Fruit fly (Drosophila melanogaster) whole organism, embryonic: ENCODE results near the gene CG10560.

ENCODE experiments used
- Blimp-1 ChIP-seq: fragments of 200-800 bp; sonication (Bioruptor generic); optimal IDR thresholded peaks from 3 replicates; lab custom pipeline; 2018; ENCODE audit warnings: missing biosample characterization, missing genetic modification characterization, mild to moderate bottlenecking, moderate library complexity, missing genetic modification reagents
- C15 ChIP-seq: fragments of 200-800 bp; sonication (Bioruptor generic); IDR thresholded peaks from 3 replicates; pipeline ENCODE4 v1.3.6; 2022; ENCODE audit warnings: missing biosample characterization, missing genetic modification characterization
- CG1024 ChIP-seq: fragments of 200-800 bp; sonication (Bioruptor generic); IDR thresholded peaks from 2 replicates; pipeline ENCODE4 v1.3.6; 2022; ENCODE audit warnings: missing biosample characterization, missing genetic modification characterization
- CG10274 ChIP-seq: fragments of 200-800 bp; sonication (Bioruptor generic); optimal IDR thresholded peaks from 3 replicates; lab custom pipeline; 2017; ENCODE audit warnings: missing biosample characterization, mild to moderate bottlenecking, missing genetic modification characterization
- CG10654 ChIP-seq: fragments of 200-800 bp; sonication (Bioruptor generic); optimal IDR thresholded peaks from 2 replicates; lab custom pipeline; 2016; ENCODE audit warnings: missing biosample characterization, missing genetic modification characterization
- CG11560 ChIP-seq: fragments of 200-800 bp; sonication (Bioruptor generic); IDR thresholded peaks from 3 replicates; pipeline ENCODE4 v1.3.6; 2022; ENCODE audit warnings: missing biosample characterization, missing genetic modification characterization
- CG11695 ChIP-seq: fragments of 200-800 bp; sonication (Bioruptor generic); IDR thresholded peaks from 3 replicates; pipeline ENCODE4 v1.3.6; 2022; ENCODE audit warnings: missing biosample characterization, missing genetic modification characterization
- CG12391 ChIP-seq: fragments of 200-800 bp; sonication (Bioruptor generic); optimal IDR thresholded peaks from 3 replicates; lab custom pipeline; 2018; ENCODE audit warnings: missing biosample characterization, mild to moderate bottlenecking, missing genetic modification characterization, moderate library complexity
- CG14860 ChIP-seq: fragments of 200-800 bp; sonication (Bioruptor generic); IDR thresholded peaks from 3 replicates; pipeline ENCODE4 v1.3.6; 2022; ENCODE audit warnings: missing biosample characterization, missing genetic modification characterization; ENCODE audit not compliant: partially characterized antibody
- CG15601 ChIP-seq: fragments of 200-800 bp; sonication (Bioruptor generic); optimal IDR thresholded peaks from 3 replicates; lab custom pipeline; 2019; ENCODE audit warnings: missing biosample characterization, mild to moderate bottlenecking, missing genetic modification characterization, moderate library complexity
- CG16863 ChIP-seq: fragments of 200-800 bp; sonication (Bioruptor generic); optimal IDR thresholded peaks from 3 replicates; lab custom pipeline; 2016; ENCODE audit warnings: missing biosample characterization, missing genetic modification characterization
- CG17359 ChIP-seq: fragments of 200-800 bp; sonication (Bioruptor generic); optimal IDR thresholded peaks from 3 replicates; lab custom pipeline; 2018; ENCODE audit warnings: missing biosample characterization, mild to moderate bottlenecking, missing genetic modification characterization, moderate library complexity
- CG17612 ChIP-seq: fragments of 200-800 bp; sonication (Bioruptor generic); IDR thresholded peaks from 2 replicates; pipeline ENCODE4 v1.3.6; 2022; ENCODE audit warnings: missing biosample characterization, missing genetic modification characterization
- CG2120 ChIP-seq: fragments of 200-800 bp; sonication (Bioruptor generic); optimal IDR thresholded peaks from 3 replicates; lab custom pipeline; 2016; ENCODE audit warnings: missing biosample characterization, missing genetic modification characterization
- CG2202 ChIP-seq: fragments of 200-800 bp; sonication (Bioruptor generic); optimal IDR thresholded peaks from 2 replicates; lab custom pipeline; 2018; ENCODE audit warnings: missing biosample characterization, mild to moderate bottlenecking, missing genetic modification characterization
- CG2712 ChIP-seq: fragments of 200-800 bp; optimal IDR thresholded peaks from 3 replicates; lab custom pipeline; 2019; ENCODE audit warnings: missing biosample characterization, mild to moderate bottlenecking, missing genetic modification characterization, moderate library complexity
- CG3163 ChIP-seq: fragments of 200-800 bp; sonication (Bioruptor generic); optimal IDR thresholded peaks from 3 replicates; lab custom pipeline; 2016; ENCODE audit warnings: missing biosample characterization, missing genetic modification characterization
- CG34224 ChIP-seq: fragments of 200-800 bp; sonication (Bioruptor generic); IDR thresholded peaks from 3 replicates; pipeline ENCODE4 v1.3.6; 2022; ENCODE audit warnings: missing biosample characterization, missing genetic modification characterization; ENCODE audit not compliant: partially characterized antibody
- CG34422 ChIP-seq: fragments of 200-800 bp; sonication (Bioruptor generic); IDR thresholded peaks from 3 replicates; pipeline ENCODE4 v1.3.6; 2022; ENCODE audit warnings: missing biosample characterization, missing genetic modification characterization
- CG3847 ChIP-seq: fragments of 200-800 bp; sonication (Bioruptor generic); IDR thresholded peaks from 2 replicates; pipeline ENCODE4 v1.3.6; 2022; ENCODE audit warnings: missing biosample characterization, missing genetic modification characterization
- CG6791 ChIP-seq: fragments of 200-800 bp; sonication (Bioruptor generic); IDR thresholded peaks from 3 replicates; pipeline ENCODE4 v1.3.6; 2022; ENCODE audit warnings: missing biosample characterization, missing genetic modification characterization; ENCODE audit not compliant: partially characterized antibody
- CG8290 ChIP-seq, 3 experiments: fragments of 200-800 bp; sonication (Bioruptor generic); optimal IDR thresholded peaks; 2 replicates each; lab custom pipeline; 2016 to 2019; ENCODE audit warnings: missing biosample characterization in 3 of 3, missing genetic modification characterization in 3 of 3, mild to moderate bottlenecking in 2 of 3, moderate library complexity in 1 of 3
- CG9797 ChIP-seq: fragments of 200-800 bp; sonication (Bioruptor generic); optimal IDR thresholded peaks from 3 replicates; lab custom pipeline; 2018; ENCODE audit warnings: missing biosample characterization, mild to moderate bottlenecking, missing genetic modification characterization
- CkIIα-i1 ChIP-seq: fragments of 200-800 bp; sonication (Bioruptor generic); IDR thresholded peaks from 2 replicates; pipeline ENCODE4 v1.3.6; 2022; ENCODE audit warnings: missing biosample characterization, missing genetic modification characterization
- E2f2 ChIP-seq: fragments of 200-800 bp; sonication (Bioruptor generic); IDR thresholded peaks from 2 replicates; pipeline ENCODE4 v1.3.6; 2022; ENCODE audit warnings: missing biosample characterization, missing genetic modification characterization
- Ets65A ChIP-seq: fragments of 200-800 bp; sonication (Bioruptor generic); peaks from one replicate; lab custom pipeline; 2016; ENCODE audit warnings: missing biosample characterization, missing genetic modification characterization
- Hmx ChIP-seq: fragments of 200-800 bp; sonication (Bioruptor generic); optimal IDR thresholded peaks from 2 replicates; lab custom pipeline; 2016; ENCODE audit warnings: missing biosample characterization, missing genetic modification characterization
- Kr ChIP-seq: fragments of 200-800 bp; sonication (Bioruptor generic); optimal IDR thresholded peaks from 2 replicates; lab custom pipeline; 2017; ENCODE audit warnings: missing biosample characterization, mild to moderate bottlenecking, missing genetic modification characterization
- MESR4 ChIP-seq: fragments of 200-800 bp; sonication (Bioruptor generic); optimal IDR thresholded peaks from 2 replicates; lab custom pipeline; 2018; ENCODE audit warnings: missing biosample characterization, mild to moderate bottlenecking, missing genetic modification characterization, moderate library complexity
- MTF-1 ChIP-seq: fragments of 200-800 bp; sonication (Bioruptor generic); optimal IDR thresholded peaks from 2 replicates; lab custom pipeline; 2018; ENCODE audit warnings: missing biosample characterization, mild to moderate bottlenecking, missing genetic modification characterization, borderline replicate concordance
- Opbp ChIP-seq: fragments of 200-800 bp; sonication (Bioruptor generic); IDR thresholded peaks from 3 replicates; pipeline ENCODE4 v1.3.6; 2022; ENCODE audit warnings: missing biosample characterization, missing genetic modification characterization; ENCODE audit not compliant: partially characterized antibody
- Rfx ChIP-seq: fragments of 200-800 bp; sonication (Bioruptor generic); IDR thresholded peaks from 2 replicates; pipeline ENCODE4 v1.3.6; 2022; ENCODE audit warnings: missing biosample characterization, missing genetic modification characterization
- Rx ChIP-seq: fragments of 200-800 bp; sonication (Bioruptor generic); IDR thresholded peaks from 2 replicates; pipeline ENCODE4 v1.3.6; 2022; ENCODE audit warnings: missing biosample characterization, missing genetic modification characterization
- Tbp ChIP-seq: fragments of >200 bp; optimal IDR thresholded peaks from 2 replicates; lab custom pipeline; 2018; ENCODE audit warnings: missing biosample characterization, missing genetic modification characterization
- bab2 ChIP-seq: fragments of 200-800 bp; sonication (Bioruptor generic); optimal IDR thresholded peaks from 2 replicates; lab custom pipeline; 2016; ENCODE audit warnings: missing biosample characterization, missing genetic modification characterization
- bbx ChIP-seq: fragments of 200-800 bp; sonication (Bioruptor generic); IDR thresholded peaks from 2 replicates; pipeline ENCODE4 v1.3.6; 2022; ENCODE audit warnings: missing biosample characterization, missing genetic modification characterization; ENCODE audit not compliant: partially characterized antibody
- cg ChIP-seq: fragments of 200-800 bp; sonication (Bioruptor generic); optimal IDR thresholded peaks from 3 replicates; lab custom pipeline; 2019; ENCODE audit warnings: missing biosample characterization, mild to moderate bottlenecking, missing genetic modification characterization, moderate library complexity
- dan ChIP-seq: fragments of 200-800 bp; sonication (Bioruptor generic); IDR thresholded peaks from 2 replicates; pipeline ENCODE4 v1.3.6; 2022; ENCODE audit warnings: missing biosample characterization, missing genetic modification characterization
- exex ChIP-seq: fragments of 200-800 bp; sonication (Bioruptor generic); optimal IDR thresholded peaks from 4 replicates; lab custom pipeline; 2018; ENCODE audit warnings: missing biosample characterization, mild to moderate bottlenecking, missing genetic modification characterization, moderate library complexity
- gsb ChIP-seq: fragments of 200-800 bp; sonication (Bioruptor generic); IDR thresholded peaks from 2 replicates; pipeline ENCODE4 v1.3.6; 2022; ENCODE audit warnings: missing biosample characterization, missing genetic modification characterization
- hb ChIP-seq: fragments of 200-800 bp; sonication (Bioruptor generic); IDR thresholded peaks from 3 replicates; pipeline ENCODE4 v1.3.6; 2022; ENCODE audit warnings: missing biosample characterization, missing genetic modification characterization; ENCODE audit not compliant: partially characterized antibody
- lab ChIP-seq: fragments of 200-800 bp; sonication (Bioruptor generic); optimal IDR thresholded peaks from 3 replicates; lab custom pipeline; 2017; ENCODE audit warnings: missing biosample characterization, missing genetic modification characterization, mild to moderate bottlenecking, moderate library complexity, missing genetic modification reagents
- luna ChIP-seq: fragments of 200-800 bp; sonication (Bioruptor generic); optimal IDR thresholded peaks from 2 replicates; lab custom pipeline; 2016; ENCODE audit warnings: missing biosample characterization, missing genetic modification characterization
- nmo ChIP-seq: fragments of 200-800 bp; sonication (Bioruptor generic); optimal IDR thresholded peaks from 2 replicates; lab custom pipeline; 2018; ENCODE audit warnings: missing biosample characterization, mild to moderate bottlenecking, missing genetic modification characterization, moderate library complexity
- pita ChIP-seq: fragments of 200-800 bp; sonication (Bioruptor generic); optimal IDR thresholded peaks from 2 replicates; lab custom pipeline; 2017; ENCODE audit warnings: missing biosample characterization, mild to moderate bottlenecking, missing genetic modification characterization
- repo ChIP-seq: fragments of 200-800 bp; sonication (Bioruptor generic); optimal IDR thresholded peaks from 2 replicates; lab custom pipeline; 2016; ENCODE audit warnings: missing biosample characterization, missing genetic modification characterization
- run ChIP-seq: fragments of 200-800 bp; sonication (Bioruptor generic); optimal IDR thresholded peaks from 3 replicates; lab custom pipeline; 2018; ENCODE audit warnings: missing biosample characterization, mild to moderate bottlenecking, missing genetic modification characterization
- tio ChIP-seq: fragments of 200-800 bp; sonication (Bioruptor generic); optimal IDR thresholded peaks from 2 replicates; lab custom pipeline; 2017; ENCODE audit warnings: missing biosample characterization, missing genetic modification characterization, inconsistent platforms
- unc-4 ChIP-seq: fragments of 200-800 bp; sonication (Bioruptor generic); IDR thresholded peaks from 2 replicates; pipeline ENCODE4 v1.3.6; 2022; ENCODE audit warnings: missing biosample characterization, missing genetic modification characterization; ENCODE audit not compliant: partially characterized antibody
- yki ChIP-seq: fragments of >200 bp; optimal IDR thresholded peaks from 3 replicates; lab custom pipeline; 2018
- zfh2 ChIP-seq: fragments of 200-800 bp; sonication (Bioruptor generic); optimal IDR thresholded peaks from 2 replicates; lab custom pipeline; 2016; ENCODE audit warnings: missing biosample characterization, missing genetic modification characterization

Gene CG10560

dm6 chr3R:25281165-25281564 is 38.7 kb downstream of the CG10560 start, which contains the start of gene CG11892 (continued):
- TF ChIP-seq pita: no peak
- no peak for TF ChIP-seq CG11560 (tag; lab: Robert Waterston, UW)
- TF ChIP-seq CG9797 (GFP tag; lab: Kevin White, UChicago): no peak
- no peak for TF ChIP-seq CG17612 (GFP tag; lab: Robert Waterston, UW)
- TF ChIP-seq E2f2 (GFP tag; lab: Robert Waterston, UW): no peak
- TF ChIP-seq CG14860: no peak
- no peak for TF ChIP-seq CG34422 (GFP tag; lab: Robert Waterston, UW)
- TF ChIP-seq repo (GFP tag; lab: Kevin White, UChicago): no peak
- no peak for TF ChIP-seq cg (GFP tag; lab: Kevin White, UChicago)
- TF ChIP-seq CG15601 (tag; lab: Kevin White, UChicago): no peak
- TF ChIP-seq C15 (GFP tag; lab: Robert Waterston, UW): 0 out of 3 replicates have a peak, but pooled peaks have one; percentile 32
- no peak for TF ChIP-seq CG8290 (GFP tag; optimal IDR thresholded peaks at IDR 0.05; lab: Kevin White, UChicago)
- TF ChIP-seq CG8290 (tag; optimal IDR thresholded peaks at IDR 0.05; lab: Kevin White, UChicago): peak in 1 of 2 experiments; percentile 93
- no peak for TF ChIP-seq bab2 (GFP tag; lab: Kevin White, UChicago)
- no peak for TF ChIP-seq CkIIα-i1 (GFP tag; lab: Robert Waterston, UW)
- 0 out of 2 replicates have a peak, but pooled peaks have one; percentile 15 for TF ChIP-seq Rfx (GFP tag; lab: Robert Waterston, UW)
- no peak for TF ChIP-seq Rx (GFP tag; lab: Robert Waterston, UW)
- TF ChIP-seq CG3847 (GFP tag; lab: Robert Waterston, UW): no peak
- TF ChIP-seq CG3163 (GFP tag; lab: Kevin White, UChicago): no peak
- TF ChIP-seq Kr (GFP tag; lab: Kevin White, UChicago): no peak
- TF ChIP-seq lab: peak; percentile 83
- no peak for TF ChIP-seq CG6791 (GFP tag; lab: Robert Waterston, UW)
- TF ChIP-seq CG34224 (GFP tag; lab: Robert Waterston, UW): no peak
- no peak for TF ChIP-seq CG10274 (GFP tag; lab: Kevin White, UChicago)
- no peak for TF ChIP-seq nmo (GFP tag; lab: Kevin White, UChicago)
- TF ChIP-seq CG2120 (GFP tag; lab: Kevin White, UChicago): peak; percentile 44
- TF ChIP-seq hb: no peak
- no peak for TF ChIP-seq luna
- TF ChIP-seq CG16863: no peak
- no peak for TF ChIP-seq Opbp
- TF ChIP-seq bbx (GFP tag; lab: Robert Waterston, UW): no peak
- TF ChIP-seq run (tag; lab: Kevin White, UChicago): no peak
- TF ChIP-seq gsb (GFP tag; lab: Robert Waterston, UW): no peak
- TF ChIP-seq Ets65A (GFP tag; lab: Kevin White, UChicago): peak; percentile 88
- TF ChIP-seq MESR4 (GFP tag; lab: Kevin White, UChicago): no peak
- no peak for TF ChIP-seq Blimp-1
- no peak for TF ChIP-seq tio
- TF ChIP-seq yki: no peak
- TF ChIP-seq CG2202: no peak
- 0 out of 3 replicates have a peak, but pooled peaks have one; percentile 20 for TF ChIP-seq CG11695
- no peak for TF ChIP-seq CG10654 (GFP tag; lab: Kevin White, UChicago)
- TF ChIP-seq zfh2: no peak
- TF ChIP-seq unc-4: no peak
- peak; percentile 15 for TF ChIP-seq exex
- TF ChIP-seq CG12391 (tag; lab: Kevin White, UChicago): no peak
- TF ChIP-seq CG17359 (tag; lab: Kevin White, UChicago): peak; percentile 60
- TF ChIP-seq Tbp (GFP tag; lab: Kevin White, UChicago): no peak
- TF ChIP-seq dan (GFP tag; lab: Robert Waterston, UW): no peak
- TF ChIP-seq MTF-1 (GFP tag; lab: Kevin White, UChicago): peak; percentile 69
- TF ChIP-seq Hmx: no peak
- TF ChIP-seq CG1024 (GFP tag; lab: Robert Waterston, UW): no peak
- no peak for TF ChIP-seq CG2712
